Worm (Caenorhabditis elegans): ENCODE data around the gene C55C3.7.

Gene C55C3.7

DNA sequence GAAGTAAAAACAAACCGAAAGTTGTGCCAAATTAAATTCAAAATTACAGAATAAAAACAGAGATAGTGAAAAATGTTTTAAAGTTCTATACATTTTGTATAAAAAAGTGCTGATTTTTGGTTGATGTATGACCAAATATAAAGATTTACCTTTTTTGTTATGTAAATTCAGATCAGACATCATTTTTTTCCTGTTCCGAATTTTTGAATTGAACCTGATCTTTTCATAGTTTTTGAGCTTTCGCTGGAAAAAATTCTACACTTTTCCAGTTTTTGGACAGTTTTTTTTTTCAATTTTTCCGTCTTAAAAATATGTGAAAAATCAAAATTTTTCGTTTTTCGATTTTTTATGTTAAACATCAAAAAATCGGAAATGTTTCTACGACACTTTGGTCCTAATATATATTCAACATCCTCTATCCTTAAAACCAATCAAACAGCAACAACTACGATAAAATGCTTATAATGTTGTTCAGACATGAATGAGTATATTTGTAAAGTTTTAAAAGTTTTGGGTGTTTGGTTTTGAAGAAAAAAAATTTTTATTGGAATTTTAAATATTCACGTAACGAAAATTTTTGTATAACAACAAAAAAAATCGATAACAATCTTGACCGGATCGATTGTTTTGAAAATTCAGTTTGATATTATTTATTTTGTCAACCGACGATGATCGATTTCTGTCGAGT, at the start of gene C55C3.7, which contains the start of gene C55C3.6:
C55C3.7 (minus strand) TSS at position 101 of the 688 bp plus-strand sequence.
C55C3.6 (plus strand) TSS at position 638 of the 688 bp plus-strand sequence.
- TF ChIP-seq unc-120 (tag; optimal IDR thresholded peaks at IDR 0.05; ENCODE audit: poor library complexity, severe bottlenecking) (no peak), snpc-4 (tag; optimal IDR thresholded peaks at IDR 0.05) (no peak), ceh-39 (tag; optimal IDR thresholded peaks at IDR 0.05) (no peak), drap-1 (GFP tag; optimal IDR thresholded peaks at IDR 0.05) (no peak), mep-1 (tag; optimal IDR thresholded peaks at IDR 0.05) (no peak)

- TF ChIP-seq nhr-28 (tag; optimal IDR thresholded peaks at IDR 0.05) (no peak), M03D4.4 (tag; optimal IDR thresholded peaks at IDR 0.05) (no peak), nhr-2 (tag; optimal IDR thresholded peaks at IDR 0.05) (no peak), ceh-39 (tag; optimal IDR thresholded peaks at IDR 0.05) (peak; percentile 54), unc-62 (GFP tag; optimal IDR thresholded peaks at IDR 0.05) (no peak), lin-13 (tag; optimal IDR thresholded peaks at IDR 0.05) (no peak), elt-3 (tag; optimal IDR thresholded peaks at IDR 0.05) (no peak), unc-120 (tag; optimal IDR thresholded peaks at IDR 0.05; ENCODE audit: poor library complexity, severe bottlenecking) (no peak), elt-1 (tag; optimal IDR thresholded peaks at IDR 0.05; ENCODE audit: borderline replicate concordance, insufficient read depth) (no peak), blmp-1 (tag; optimal IDR thresholded peaks at IDR 0.05) (no peak), ces-1 (GFP tag; optimal IDR thresholded peaks at IDR 0.05) (peak; percentile 56), hlh-1 (tag; optimal IDR thresholded peaks at IDR 0.05) (no peak), flh-1 (GFP tag; optimal IDR thresholded peaks at IDR 0.05) (no peak), sptf-1 (tag; optimal IDR thresholded peaks at IDR 0.05) (no peak), ceh-83 (GFP tag; optimal IDR thresholded peaks at IDR 0.05) (no peak), snpc-4 (tag; optimal IDR thresholded peaks at IDR 0.05) (no peak), nhr-237 (tag; optimal IDR thresholded peaks at IDR 0.05) (peak; percentile 62), mls-2 (tag; optimal IDR thresholded peaks at IDR 0.05) (no peak), tbx-8 (GFP tag; optimal IDR thresholded peaks at IDR 0.05) (no peak), pha-4 (tag; optimal IDR thresholded peaks at IDR 0.05) (no peak), lsy-2 (tag; optimal IDR thresholded peaks at IDR 0.05) (peak; percentile 56), sem-2 (GFP tag; optimal IDR thresholded peaks at IDR 0.05) (no peak), unc-39 (tag; optimal IDR thresholded peaks at IDR 0.05) (no peak), cnd-1 (tag; optimal IDR thresholded peaks at IDR 0.05) (no peak), ceh-43 (GFP tag; optimal IDR thresholded peaks at IDR 0.05) (no peak), mab-5 (tag; optimal IDR thresholded peaks at IDR 0.05) (no peak)
Measured at ce11 chrIV:5731597-5731996, 49.1 kb upstream of the C55C3.7 start, which contains the start of gene H35B03.2. Gene H35B03.2 (minus strand): TSS chrIV:5731674.

- TF ChIP-seq ceh-39 (tag; optimal IDR thresholded peaks at IDR 0.05) (no peak), ces-1 (GFP tag; optimal IDR thresholded peaks at IDR 0.05) (peak; percentile 37)
Measured at ce11 chrIV:5725300-5725699, 42.9 kb upstream of the C55C3.7 start, which contains the start of gene H35B03.1. Gene H35B03.1 (plus strand): TSS chrIV:5725600.

ce11 chrIV:5723659-5724058, 41.2 kb upstream of the C55C3.7 start:
- no peak for TF ChIP-seq mab-5 (tag; optimal IDR thresholded peaks at IDR 0.05)
- peak; percentile 19 for TF ChIP-seq ces-1 (GFP tag; optimal IDR thresholded peaks at IDR 0.05)
- no peak for TF ChIP-seq sem-2 (GFP tag; optimal IDR thresholded peaks at IDR 0.05)

- TF ChIP-seq M03D4.4 (tag; optimal IDR thresholded peaks at IDR 0.05) (no peak), unc-62 (GFP tag; optimal IDR thresholded peaks at IDR 0.05) (no peak), hlh-1 (tag; optimal IDR thresholded peaks at IDR 0.05) (no peak), unc-120 (tag; optimal IDR thresholded peaks at IDR 0.05; ENCODE audit: poor library complexity, severe bottlenecking) (no peak), tbx-8 (GFP tag; optimal IDR thresholded peaks at IDR 0.05) (no peak), nhr-237 (tag; optimal IDR thresholded peaks at IDR 0.05) (no peak), blmp-1 (tag; optimal IDR thresholded peaks at IDR 0.05) (no peak), nhr-2 (tag; optimal IDR thresholded peaks at IDR 0.05) (no peak), flh-1 (GFP tag; optimal IDR thresholded peaks at IDR 0.05) (no peak)
Measured at ce11 chrIV:5715341-5716112, 33.1 kb upstream of the C55C3.7 start.
